Worm (Caenorhabditis elegans) whole organism, L4 larva: ENCODE measurements around the gene dlc-5.

ENCODE experiments used
- F44E2.7 ChIP-seq: fragments of 200-800 bp; sonication (Bioruptor generic); IDR thresholded peaks from 2 replicates; pipeline ENCODE4 v2.1.2; 2022; ENCODE audit warnings: missing genetic modification characterization, missing compliant biosample characterization
- R02D3.7 ChIP-seq: fragments of 150-350 bp; sonication (generic microtip); optimal IDR thresholded peaks from 3 replicates; lab custom pipeline; 2014; ENCODE audit warnings: missing biosample characterization, missing genetic modification characterization
- Y105C5A.15 ChIP-seq: fragments of 200-800 bp; sonication (Bioruptor generic); IDR thresholded peaks from 2 replicates; pipeline ENCODE4 v1.3.6; 2022; ENCODE audit warnings: missing genetic modification characterization, missing compliant biosample characterization
- Y5F2A.4 ChIP-seq: fragments of 200-800 bp; sonication (Bioruptor generic); optimal IDR thresholded peaks from 2 replicates; lab custom pipeline; 2018; ENCODE audit warnings: mild to moderate bottlenecking, missing genetic modification characterization, missing compliant biosample characterization
- Y75B8A.6 ChIP-seq: fragments of 200-800 bp; sonication (Bioruptor generic); IDR thresholded peaks from 2 replicates; pipeline ENCODE4 v1.3.6; 2022; ENCODE audit warnings: missing genetic modification reagents, missing genetic modification characterization, missing compliant biosample characterization
- aha-1 ChIP-seq: fragments of 150-350 bp; peaks from one replicate; lab custom pipeline; 2014; ENCODE audit warnings: missing biosample characterization, missing genetic modification characterization
- aly-2 ChIP-seq: sonication (generic microtip); optimal IDR thresholded peaks from 2 replicates; lab custom pipeline; 2018; ENCODE audit warnings: missing biosample characterization, missing genetic modification characterization
- attf-4 ChIP-seq: sonication (generic microtip); optimal IDR thresholded peaks from 3 replicates; lab custom pipeline; 2017; ENCODE audit warnings: missing biosample characterization, missing genetic modification characterization
- daf-16 ChIP-seq, 3 experiments: sonication (generic microtip); optimal IDR thresholded peaks; 2 replicates each; lab custom pipeline; 2016 to 2017; ENCODE audit warnings: missing genetic modification characterization in 3 of 3, missing genetic modification reagents in 3 of 3, mild to moderate bottlenecking in 2 of 3, missing compliant biosample characterization in 2 of 3, missing biosample characterization in 1 of 3, moderate library complexity in 1 of 3
- daf-19 ChIP-seq: fragments of 200-800 bp; sonication (Bioruptor generic); conservative IDR thresholded peaks from 2 replicates; pipeline ENCODE4 v1.3.6; 2022; ENCODE audit warnings: missing genetic modification characterization, missing compliant biosample characterization
- dmd-6 ChIP-seq: fragments of 200-800 bp; sonication (Bioruptor generic); IDR thresholded peaks from 2 replicates; pipeline ENCODE4 v1.3.6; 2022; ENCODE audit warnings: missing genetic modification reagents, missing genetic modification characterization, missing compliant biosample characterization
- dpl-1 ChIP-seq: fragments of 150-350 bp; optimal IDR thresholded peaks from 2 replicates; lab custom pipeline; 2014; ENCODE audit warnings: missing biosample characterization, missing genetic modification reagents, missing genetic modification characterization
- dve-1 ChIP-seq: sonication (generic microtip); optimal IDR thresholded peaks from 2 replicates; lab custom pipeline; 2017; ENCODE audit warnings: antibody characterized with exemption, mild to moderate bottlenecking, missing genetic modification characterization, missing compliant biosample characterization; ENCODE audit not compliant: insufficient read depth
- fkh-10 ChIP-seq: fragments of 150-350 bp; optimal IDR thresholded peaks from 2 replicates; lab custom pipeline; 2014; ENCODE audit warnings: missing biosample characterization, missing genetic modification reagents, missing genetic modification characterization
- fos-1 ChIP-seq: fragments of 150-350 bp; optimal IDR thresholded peaks from 2 replicates; lab custom pipeline; 2014; ENCODE audit warnings: missing biosample characterization, missing genetic modification characterization
- hlh-11 ChIP-seq: fragments of 200-800 bp; sonication (Bioruptor generic); optimal IDR thresholded peaks from 2 replicates; lab custom pipeline; 2018; ENCODE audit warnings: mild to moderate bottlenecking, missing genetic modification characterization, missing compliant biosample characterization
- hlh-30 ChIP-seq: sonication (generic microtip); optimal IDR thresholded peaks from 2 replicates; lab custom pipeline; 2017; ENCODE audit warnings: antibody characterized with exemption, mild to moderate bottlenecking, missing genetic modification characterization, missing compliant biosample characterization; ENCODE audit not compliant: insufficient read depth
- hmg-1.1 ChIP-seq: fragments of 200-800 bp; sonication (Bioruptor generic); IDR thresholded peaks from 2 replicates; pipeline ENCODE4 v1.3.6; 2022; ENCODE audit warnings: missing genetic modification reagents, missing genetic modification characterization, missing compliant biosample characterization
- jun-1 ChIP-seq: fragments of 150-350 bp; optimal IDR thresholded peaks from 2 replicates; lab custom pipeline; 2014; ENCODE audit warnings: missing biosample characterization, missing genetic modification reagents, missing genetic modification characterization
- lim-7 ChIP-seq: fragments of 200-800 bp; sonication (Bioruptor generic); IDR thresholded peaks from 2 replicates; pipeline ENCODE4 v1.3.6; 2022; ENCODE audit warnings: missing genetic modification characterization, missing compliant biosample characterization
- lin-1 ChIP-seq: fragments of 200-800 bp; sonication (Bioruptor generic); IDR thresholded peaks from 2 replicates; pipeline ENCODE4 v1.3.6; 2022; ENCODE audit warnings: missing genetic modification reagents, missing genetic modification characterization, missing compliant biosample characterization
- lin-29 ChIP-seq: fragments of 200-800 bp; sonication (Bioruptor generic); IDR thresholded peaks from 2 replicates; pipeline ENCODE4 v1.3.6; 2022; ENCODE audit warnings: missing genetic modification reagents, missing genetic modification characterization, missing compliant biosample characterization
- lin-38 ChIP-seq: fragments of 200-800 bp; sonication (Bioruptor generic); IDR thresholded peaks from 2 replicates; pipeline ENCODE4 v1.3.6; 2022; ENCODE audit warnings: missing genetic modification reagents, missing genetic modification characterization, missing compliant biosample characterization
- mdl-1 ChIP-seq, 2 experiments: fragments of 150-350 bp in 1 of 2; sonication (generic microtip) in 1 of 2; optimal IDR thresholded peaks; 2 replicates each; lab custom pipeline; 2014 to 2017; ENCODE audit warnings: missing biosample characterization in 2 of 2, missing genetic modification characterization in 2 of 2
- mes-2 ChIP-seq: sonication (generic microtip); optimal IDR thresholded peaks from 2 replicates; lab custom pipeline; 2016; ENCODE audit warnings: missing genotype, mild to moderate bottlenecking, missing genetic modification characterization, missing compliant biosample characterization; ENCODE audit not compliant: poor library complexity, severe bottlenecking
- nhr-102 ChIP-seq: sonication (generic microtip); optimal IDR thresholded peaks from 2 replicates; lab custom pipeline; 2016; ENCODE audit warnings: mild to moderate bottlenecking, missing genetic modification characterization, moderate library complexity, missing compliant biosample characterization
- nhr-25 ChIP-seq: sonication (generic microtip); optimal IDR thresholded peaks from 2 replicates; lab custom pipeline; 2017; ENCODE audit warnings: missing genetic modification characterization, mild to moderate bottlenecking, missing compliant biosample characterization, antibody characterized with exemption, moderate library complexity, borderline replicate concordance; ENCODE audit not compliant: insufficient read depth
- nhr-28 ChIP-seq: fragments of 150-350 bp; optimal IDR thresholded peaks from 2 replicates; lab custom pipeline; 2014; ENCODE audit warnings: missing biosample characterization, missing genetic modification characterization
- nhr-48 ChIP-seq: sonication (generic microtip); optimal IDR thresholded peaks from 2 replicates; lab custom pipeline; 2016; ENCODE audit warnings: mild to moderate bottlenecking, missing genetic modification characterization, missing compliant biosample characterization
- nhr-76 ChIP-seq: fragments of 150-350 bp; optimal IDR thresholded peaks from 2 replicates; lab custom pipeline; 2014; ENCODE audit warnings: missing biosample characterization, missing genetic modification characterization
- nhr-77 ChIP-seq: fragments of 150-350 bp; optimal IDR thresholded peaks from 2 replicates; lab custom pipeline; 2014; ENCODE audit warnings: missing biosample characterization, missing genetic modification characterization
- php-3 ChIP-seq: fragments of 200-800 bp; sonication (Bioruptor generic); IDR thresholded peaks from 2 replicates; pipeline ENCODE4 v1.3.6; 2022; ENCODE audit warnings: missing genetic modification reagents, missing genetic modification characterization, missing compliant biosample characterization
- snpc-1.2 ChIP-seq: fragments of 200-800 bp; sonication (Bioruptor generic); IDR thresholded peaks from 2 replicates; pipeline ENCODE4 v1.3.6; 2022; ENCODE audit warnings: missing genetic modification reagents, missing genetic modification characterization, missing compliant biosample characterization
- spr-3 ChIP-seq: fragments of 200-800 bp; sonication (Bioruptor generic); optimal IDR thresholded peaks from 2 replicates; lab custom pipeline; 2018; ENCODE audit warnings: mild to moderate bottlenecking, missing genetic modification characterization, missing compliant biosample characterization
- tra-1 ChIP-seq: fragments of 200-800 bp; sonication (Bioruptor generic); IDR thresholded peaks from 2 replicates; pipeline ENCODE4 v1.3.6; 2022; ENCODE audit warnings: missing genetic modification reagents, missing genetic modification characterization, missing compliant biosample characterization
- unc-130 ChIP-seq: sonication (generic microtip); optimal IDR thresholded peaks from 2 replicates; lab custom pipeline; 2016; ENCODE audit warnings: missing genetic modification reagents, missing genetic modification characterization, missing compliant biosample characterization
- unc-39 ChIP-seq: sonication (generic microtip); optimal IDR thresholded peaks from 2 replicates; lab custom pipeline; 2017; ENCODE audit warnings: missing biosample characterization, missing genetic modification characterization
- unc-62 ChIP-seq, 3 experiments: fragments of 150-350 bp in 1 of 3; sonication (generic microtip); optimal IDR thresholded peaks in 2 of 3; peaks in 1 of 3; 1 replicate in 1 of 3; 2 replicates in 2 of 3; lab custom pipeline; 2014 to 2017; ENCODE audit warnings: missing biosample characterization in 3 of 3, missing genetic modification characterization in 3 of 3, missing genetic modification reagents in 3 of 3, missing genotype in 1 of 3
- vab-7 ChIP-seq: fragments of 200-800 bp; sonication (Bioruptor generic); IDR thresholded peaks from 2 replicates; pipeline ENCODE4 v1.3.6; 2022; ENCODE audit warnings: missing genetic modification reagents, missing genetic modification characterization, missing compliant biosample characterization
- zag-1 ChIP-seq: fragments of 150-350 bp; optimal IDR thresholded peaks from 2 replicates; lab custom pipeline; 2014; ENCODE audit warnings: missing biosample characterization, missing genetic modification characterization
- ztf-7 ChIP-seq: fragments of 150-350 bp; optimal IDR thresholded peaks from 2 replicates; lab custom pipeline; 2014; ENCODE audit warnings: missing biosample characterization, missing genetic modification characterization

dlc-5 gene

DNA sequence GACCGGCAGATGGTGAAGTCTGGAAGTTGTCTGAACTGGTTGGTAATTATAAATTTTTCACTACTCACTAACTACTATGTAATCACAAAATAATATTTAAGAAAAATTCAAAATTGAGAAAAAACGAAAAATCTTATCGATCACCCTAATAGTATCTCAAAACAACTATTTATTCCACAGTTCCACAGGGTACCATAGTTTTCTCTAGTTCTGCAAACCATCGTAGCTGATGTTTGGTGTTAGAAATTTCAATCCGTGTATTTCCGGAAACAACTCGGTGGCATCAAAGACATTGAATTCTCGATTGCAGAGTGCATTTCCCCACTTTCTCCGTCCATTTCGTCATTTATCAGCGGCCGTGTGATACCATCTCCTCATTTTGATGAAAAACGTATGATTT, 3.6 kb downstream of the dlc-5 start, which contains the start of gene Y73B6BL.31:
Y73B6BL.31 (plus strand) TSS at position 301 of the 400 bp plus-strand sequence.
- no peak for TF ChIP-seq dpl-1 (GFP tag; lab: Kevin White, UChicago)
- TF ChIP-seq unc-39 (tag; lab: Kevin White, UChicago): no peak
- no peak for TF ChIP-seq spr-3 (GFP tag; lab: Kevin White, UChicago)
- no peak for TF ChIP-seq snpc-1.2 (GFP tag; lab: Robert Waterston, UW)

ce11 chrIV:6442016-6442618, 4.1 kb downstream of the dlc-5 start:
- TF ChIP-seq Y75B8A.6 (GFP tag; lab: Robert Waterston, UW) (no peak), nhr-48 (tag; lab: Kevin White, UChicago) (peak; percentile 58), lin-38 (GFP tag; lab: Robert Waterston, UW) (peak; percentile 27; the same call in 1 of the 2 replicates), dpl-1 (GFP tag; lab: Kevin White, UChicago) (peak; percentile 14), R02D3.7 (no peak), spr-3 (GFP tag; lab: Kevin White, UChicago) (no peak), nhr-77 (tag; lab: Kevin White, UChicago) (peak; percentile 32), hlh-11 (tag; lab: Kevin White, UChicago) (peak; percentile 83), nhr-25 (tag; lab: Kevin White, UChicago) (no peak), nhr-102 (tag; lab: Kevin White, UChicago) (peak; percentile 27), aly-2 (tag; lab: Kevin White, UChicago) (no peak), Y5F2A.4 (GFP tag; lab: Kevin White, UChicago) (no peak), nhr-76 (tag; lab: Kevin White, UChicago) (no peak), jun-1 (tag; lab: Kevin White, UChicago) (no peak), dmd-6 (peak; percentile 58), hmg-1.1 (GFP tag; lab: Robert Waterston, UW) (0 out of 2 replicates have a peak, but pooled peaks have one; percentile 12), lin-1 (GFP tag; lab: Robert Waterston, UW) (no peak), mdl-1 (tag; optimal IDR thresholded peaks at IDR 0.05; lab: Kevin White, UChicago) (peak; percentile 8 to 22), lin-29 (GFP tag; lab: Robert Waterston, UW) (no peak), unc-62 (GFP tag; optimal IDR thresholded peaks at IDR 0.05 in 1 of 2; lab: Kevin White, UChicago) (peak in 1 of 2 experiments; percentile 40), unc-62 (tag; optimal IDR thresholded peaks at IDR 0.05; lab: Kevin White, UChicago) (no peak), dve-1 (tag; lab: Kevin White, UChicago) (peak; percentile 69), Y105C5A.15 (GFP tag; lab: Robert Waterston, UW) (no peak), daf-19 (GFP tag; lab: Robert Waterston, UW) (0 out of 2 replicates have a peak, but pooled peaks have one; percentile 22), php-3 (GFP tag; lab: Robert Waterston, UW) (peak; percentile 65; the same call in 1 of the 2 replicates), hlh-30 (peak; percentile 3), aha-1 (peak; percentile 19), daf-16 (GFP tag; optimal IDR thresholded peaks at IDR 0.05; lab: Kevin White, UChicago) (no peak), daf-16 (tag; optimal IDR thresholded peaks at IDR 0.05; lab: Kevin White, UChicago) (peak; percentile 53), nhr-28 (tag; lab: Kevin White, UChicago) (peak; percentile 48)
- TF ChIP-seq, all 104 proteins: peak for 17

DNA sequence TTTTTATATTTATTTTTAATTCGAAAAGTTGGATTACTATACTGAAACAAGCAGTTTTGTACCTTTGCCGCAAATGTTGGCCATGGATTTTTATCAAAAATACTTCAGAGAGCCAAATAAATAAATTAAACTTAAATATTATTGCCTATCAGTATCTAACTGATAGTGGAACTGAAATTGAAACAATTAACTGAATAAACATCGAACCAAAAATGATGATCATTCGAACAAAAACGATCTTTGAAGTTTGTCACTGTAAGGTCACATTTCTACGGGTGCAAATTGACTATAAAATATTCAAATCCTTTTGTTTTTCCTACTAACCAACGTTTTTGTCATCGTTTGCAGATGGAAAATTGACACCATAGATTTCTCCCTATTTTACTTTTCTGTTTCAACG, 5.0 kb downstream of the dlc-5 start:
- TF ChIP-seq aha-1 (peak; percentile 6), dve-1 (tag; lab: Kevin White, UChicago) (peak; percentile 23), nhr-28 (tag; lab: Kevin White, UChicago) (no peak), dpl-1 (GFP tag; lab: Kevin White, UChicago) (no peak), lin-1 (GFP tag; lab: Robert Waterston, UW) (no peak), unc-62 (GFP tag; optimal IDR thresholded peaks at IDR 0.05 in 1 of 2; lab: Kevin White, UChicago) (no peak), unc-62 (tag; optimal IDR thresholded peaks at IDR 0.05; lab: Kevin White, UChicago) (no peak), R02D3.7 (no peak), daf-16 (GFP tag; optimal IDR thresholded peaks at IDR 0.05; lab: Kevin White, UChicago) (no peak), daf-16 (tag; optimal IDR thresholded peaks at IDR 0.05; lab: Kevin White, UChicago) (peak; percentile 79)

- TF ChIP-seq zag-1 (tag; lab: Kevin White, UChicago) (no peak), dpl-1 (GFP tag; lab: Kevin White, UChicago) (no peak), unc-62 (GFP tag; optimal IDR thresholded peaks at IDR 0.05 in 1 of 2; lab: Kevin White, UChicago) (no peak), unc-62 (tag; optimal IDR thresholded peaks at IDR 0.05; lab: Kevin White, UChicago) (no peak), F44E2.7 (GFP tag; lab: Robert Waterston, UW) (no peak), nhr-77 (tag; lab: Kevin White, UChicago) (no peak), fkh-10 (GFP tag; lab: Kevin White, UChicago) (no peak), ztf-7 (no peak), aha-1 (no peak), vab-7 (GFP tag; lab: Robert Waterston, UW) (no peak), tra-1 (GFP tag; lab: Robert Waterston, UW) (no peak), mdl-1 (tag; optimal IDR thresholded peaks at IDR 0.05; lab: Kevin White, UChicago) (no peak), unc-130 (GFP tag; lab: Kevin White, UChicago) (no peak), attf-4 (tag; lab: Kevin White, UChicago) (no peak), fos-1 (tag; lab: Kevin White, UChicago) (no peak), mes-2 (tag; lab: Kevin White, UChicago) (no peak), lim-7 (GFP tag; lab: Robert Waterston, UW) (no peak)
Measured at ce11 chrIV:6457472-6457871, 19.5 kb downstream of the dlc-5 start, which contains the start of gene lgc-10. lgc-10 (minus strand) TSS chrIV:6457572.
